Fruit fly (Drosophila melanogaster): ENCODE measurements around the gene Cpr5C.
A peak's percentile ranks its signal among the peaks of the same experiment; 100 is the strongest.

Cpr5C gene

dm6 chrX:5804377-5804776 lies at the start of gene Cpr5C:
Gene Cpr5C, plus strand, starts transcription at chrX:5804677.
- no peak for TF ChIP-seq CG17801 (GFP tag; optimal IDR thresholded peaks at IDR 0.05; ENCODE audit: partially characterized antibody)

DNA sequence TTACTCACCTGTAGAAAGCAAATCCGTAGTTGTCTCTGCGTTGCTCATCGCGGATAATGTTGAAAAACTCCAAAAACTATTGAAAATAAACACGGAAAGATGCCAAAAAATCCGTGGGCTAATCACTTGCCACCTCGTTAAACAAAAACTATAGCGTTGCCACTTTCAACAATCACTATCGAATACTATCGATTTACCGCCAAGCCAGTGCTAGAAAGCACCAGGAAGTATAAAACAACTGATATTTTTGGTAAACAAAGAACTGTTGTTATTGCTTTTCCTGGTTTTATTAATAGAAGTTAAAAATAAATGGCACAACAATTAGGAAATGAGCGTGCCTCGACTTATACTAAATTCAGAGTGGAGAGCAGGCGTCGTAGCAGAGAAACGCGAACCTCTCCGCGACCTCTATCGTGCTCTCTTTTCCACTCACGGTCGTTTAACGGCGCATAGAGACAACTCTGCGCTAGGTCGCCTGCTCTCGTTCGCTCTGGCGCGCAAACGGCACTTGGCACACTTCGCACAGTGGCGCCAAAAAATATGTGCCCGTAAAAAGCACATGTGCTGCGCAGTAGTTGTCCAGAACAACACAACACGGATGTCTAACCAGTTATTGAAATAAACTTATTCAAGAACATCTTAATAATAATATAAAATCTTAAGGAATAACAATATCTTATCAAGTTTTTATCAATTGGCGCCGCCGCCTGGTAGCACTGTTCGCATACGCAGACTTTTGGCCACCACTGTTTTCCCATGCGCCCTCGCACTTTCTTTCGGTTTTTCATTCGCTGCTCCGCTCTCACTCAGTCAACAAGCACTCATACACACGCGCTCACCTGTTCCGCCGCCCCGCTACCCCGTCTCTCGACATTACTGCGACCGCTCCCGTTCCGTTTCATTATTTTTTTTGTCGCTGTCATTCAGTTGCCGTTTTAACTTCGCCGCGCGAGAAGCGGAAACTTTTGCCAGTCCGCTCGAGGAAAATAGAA lies 49.3 kb upstream of the Cpr5C start, which contains the start of the genes lin-52 and CG15771:
Gene lin-52, minus strand, starts transcription at position 122 of the 992 bp plus-strand sequence.
Gene CG15771, plus strand, starts transcription at position 738 of the 992 bp plus-strand sequence.
- peak; percentile 96 for TF ChIP-seq CG17801 (GFP tag; optimal IDR thresholded peaks at IDR 0.05; ENCODE audit: partially characterized antibody)

DNA sequence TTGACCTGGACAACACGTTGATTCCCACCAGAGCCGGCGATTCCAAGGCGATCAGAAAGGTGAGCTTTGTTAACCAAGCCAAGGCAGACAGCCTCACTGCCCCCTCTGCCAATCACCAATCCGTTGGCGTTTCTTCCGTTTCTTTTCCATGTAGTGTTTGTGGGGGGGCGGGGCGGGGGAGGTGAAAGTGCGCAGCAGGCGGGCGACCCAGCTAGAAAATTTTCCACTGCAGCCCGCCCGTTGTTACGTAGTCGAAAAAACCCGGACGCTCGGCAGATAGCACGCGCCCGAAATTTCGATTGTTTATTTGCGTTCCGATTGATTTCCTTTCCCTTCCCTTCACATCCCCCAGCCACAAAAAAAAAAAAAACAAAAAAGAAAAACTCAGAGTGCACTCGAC lies 48.3 kb upstream of the Cpr5C start:
- no peak for TF ChIP-seq CG17801 (GFP tag; optimal IDR thresholded peaks at IDR 0.05; ENCODE audit: partially characterized antibody)

dm6 chrX:5763443-5764000 lies 41.0 kb upstream of the Cpr5C start:
- TF ChIP-seq CG17801 (GFP tag; optimal IDR thresholded peaks at IDR 0.05; ENCODE audit: partially characterized antibody): no peak

dm6 chrX:5764001-5764892 lies 40.2 kb upstream of the Cpr5C start, which contains the start of the genes MAPk-Ak2 and CG42699:
Gene MAPk-Ak2, minus strand, starts transcription at chrX:5764203.
Gene CG42699, plus strand, starts transcription at chrX:5764553.
- peak; percentile 71 for TF ChIP-seq CG17801 (GFP tag; optimal IDR thresholded peaks at IDR 0.05; ENCODE audit: partially characterized antibody)

dm6 chrX:5766732-5767131 lies 37.7 kb upstream of the Cpr5C start:
- no peak for TF ChIP-seq CG17801 (GFP tag; optimal IDR thresholded peaks at IDR 0.05; ENCODE audit: partially characterized antibody)

DNA sequence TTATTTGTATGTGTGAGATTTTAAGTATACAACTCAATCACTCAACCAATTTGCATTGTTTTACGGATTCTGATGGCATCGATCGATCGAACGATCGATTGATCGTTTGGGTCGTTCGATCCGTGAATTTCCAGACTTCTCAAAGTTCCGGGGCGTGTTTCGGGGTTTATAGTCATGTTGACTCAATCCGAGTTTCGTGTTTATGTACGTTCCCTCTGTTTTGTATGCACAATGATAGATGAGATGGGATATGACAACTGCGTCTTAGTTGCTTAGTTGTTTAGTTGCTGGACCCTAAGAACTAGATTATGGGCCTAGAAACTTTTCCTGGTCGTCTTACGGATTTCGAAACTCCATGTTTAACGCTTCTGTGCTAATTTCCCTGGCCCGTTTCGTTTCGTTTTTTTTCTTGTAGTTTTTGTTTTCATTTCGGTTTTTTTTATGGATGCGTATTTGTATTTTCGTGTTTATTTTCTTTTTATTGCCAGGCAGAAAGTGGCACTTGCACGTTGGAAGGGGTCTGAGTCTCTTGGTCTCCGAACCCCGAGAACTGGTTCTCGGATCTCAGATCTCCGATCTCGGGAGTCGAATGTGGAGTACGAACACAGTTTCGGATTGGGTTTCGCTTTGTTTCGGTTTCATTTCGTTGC lies 35.8 kb upstream of the Cpr5C start:
- no peak for TF ChIP-seq CG17801 (GFP tag; optimal IDR thresholded peaks at IDR 0.05; ENCODE audit: partially characterized antibody)

- no peak for TF ChIP-seq CG17801 (GFP tag; optimal IDR thresholded peaks at IDR 0.05; ENCODE audit: partially characterized antibody)
Measured at dm6 chrX:5770730-5771181, 33.7 kb upstream of the Cpr5C start, which contains the start of gene CG3097. Gene CG3097, minus strand, starts transcription at chrX:5770780.

DNA sequence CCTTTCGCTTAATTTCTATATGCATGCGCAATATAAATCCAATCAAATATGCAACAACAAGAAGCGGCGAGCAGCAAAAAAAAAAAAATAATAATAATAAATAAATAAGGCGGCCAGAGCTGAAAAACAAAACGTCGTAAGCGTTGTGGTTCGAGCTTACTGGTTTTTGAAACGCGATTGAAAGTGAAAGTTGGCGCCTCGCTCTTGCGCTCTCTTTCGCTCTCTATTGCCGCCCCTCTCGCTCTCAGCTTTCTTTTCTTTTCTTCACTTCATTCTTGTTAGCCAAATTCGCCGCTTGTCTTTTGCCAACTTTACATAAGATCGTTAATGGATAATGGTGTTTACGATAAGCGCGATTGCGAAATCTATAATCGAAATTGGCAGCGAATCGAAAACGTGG lies 32.1 kb upstream of the Cpr5C start:
- no peak for TF ChIP-seq CG17801 (GFP tag; optimal IDR thresholded peaks at IDR 0.05; ENCODE audit: partially characterized antibody)

DNA sequence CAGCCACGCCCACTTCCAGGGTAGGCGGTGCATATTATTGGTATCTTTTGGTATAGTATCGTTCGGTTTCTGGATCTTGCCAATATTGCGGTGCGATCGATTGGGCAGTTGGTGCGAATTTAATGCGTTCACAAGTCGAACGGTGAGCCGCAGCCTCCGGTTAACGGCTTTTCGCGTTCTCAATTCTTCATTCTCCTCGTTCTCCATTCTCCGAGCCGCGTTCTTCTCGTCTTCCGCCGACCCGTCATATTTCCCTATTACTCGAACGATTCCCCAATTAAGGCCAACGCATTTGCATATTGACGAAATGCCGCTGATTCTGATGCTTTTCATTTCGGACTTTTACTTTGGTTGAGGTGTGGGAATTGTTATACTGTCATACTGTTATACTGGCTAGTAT lies 27.9 kb upstream of the Cpr5C start, which contains the start of gene CG42264:
Gene CG42264, minus strand, starts transcription at position 101 of the 400 bp plus-strand sequence.
- no peak for TF ChIP-seq CG17801 (GFP tag; optimal IDR thresholded peaks at IDR 0.05; ENCODE audit: partially characterized antibody)

DNA sequence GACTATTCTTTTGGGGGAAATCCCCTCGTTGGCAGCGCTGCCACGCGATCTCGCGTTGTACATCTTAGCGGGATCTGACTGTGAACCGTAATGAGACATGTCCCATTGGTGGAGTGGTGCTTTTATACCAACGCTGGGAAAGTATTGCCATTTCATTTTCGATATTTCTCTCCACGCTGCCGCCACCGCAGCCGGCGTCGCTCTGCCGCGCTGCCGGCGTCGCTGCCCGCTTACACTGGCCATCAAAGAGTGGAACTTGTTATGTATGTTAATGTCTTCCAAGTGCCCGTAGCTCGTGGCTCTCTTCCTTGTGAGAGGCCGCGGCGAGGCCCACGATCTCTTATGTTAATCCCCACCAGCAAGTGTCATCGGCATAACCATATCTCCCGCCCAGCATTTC lies 23.0 kb upstream of the Cpr5C start, which contains the start of gene CG3108:
Gene CG3108, minus strand, starts transcription at position 101 of the 400 bp plus-strand sequence.
- no peak for TF ChIP-seq CG17801 (GFP tag; optimal IDR thresholded peaks at IDR 0.05; ENCODE audit: partially characterized antibody)

DNA sequence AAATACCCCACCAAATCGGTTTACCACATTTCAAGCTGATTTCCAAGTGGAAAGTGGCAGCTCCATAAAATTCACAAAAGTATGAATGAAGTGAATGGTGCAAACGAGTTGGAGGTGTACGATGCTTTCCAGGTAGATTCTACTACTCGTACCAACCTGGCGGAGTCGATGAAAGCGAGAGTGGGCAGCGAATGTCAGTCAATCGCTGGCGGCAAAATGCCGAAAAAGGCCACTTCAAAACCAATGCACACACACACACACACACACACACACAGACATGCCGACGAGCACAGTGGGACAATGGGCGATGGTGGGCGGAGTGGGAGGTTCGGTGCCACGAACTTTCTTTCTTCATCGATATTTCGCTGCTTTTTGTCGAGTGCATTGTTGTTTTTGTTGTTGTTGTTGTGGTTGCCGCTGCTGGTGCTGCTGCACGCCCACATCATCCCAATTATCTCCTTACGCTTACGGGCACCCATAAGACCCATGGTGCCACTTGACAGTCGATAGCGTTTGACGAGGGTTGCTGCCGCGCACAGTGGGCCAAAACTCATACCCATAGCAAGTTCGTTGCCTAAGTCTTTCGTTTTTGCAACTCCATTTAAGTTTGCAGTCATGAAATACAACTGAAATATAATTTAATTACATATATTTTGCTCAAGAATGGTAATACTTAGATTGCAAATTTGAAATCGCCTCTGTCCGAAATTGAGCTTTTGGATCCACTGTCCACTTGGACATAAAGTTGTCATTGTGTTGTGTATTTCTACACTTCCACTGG lies 21.0 kb upstream of the Cpr5C start:
- TF ChIP-seq CG17801 (GFP tag; optimal IDR thresholded peaks at IDR 0.05; ENCODE audit: partially characterized antibody): no peak

DNA sequence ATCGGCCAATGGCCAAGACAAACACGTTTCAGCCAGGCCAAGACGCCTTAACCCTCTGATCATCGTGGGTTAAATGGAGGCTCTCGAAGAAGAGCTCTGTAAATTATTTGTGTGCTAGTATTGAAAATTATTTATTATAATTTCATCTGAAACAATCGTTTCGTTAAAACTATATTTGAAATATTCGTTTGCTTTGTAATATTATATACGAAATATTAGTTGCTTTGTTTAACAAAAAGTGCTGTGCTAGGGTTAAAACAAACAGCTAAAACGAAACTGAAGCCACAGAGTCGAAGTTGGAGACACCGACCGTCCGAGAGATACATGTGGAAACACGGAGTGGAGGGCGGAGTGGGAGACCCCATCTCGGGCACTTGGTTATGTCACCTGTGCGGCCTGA lies 17.9 kb upstream of the Cpr5C start:
- TF ChIP-seq CG17801 (GFP tag; optimal IDR thresholded peaks at IDR 0.05; ENCODE audit: partially characterized antibody): no peak

Measured in ovary, adult (tissue).